Worm (Caenorhabditis elegans) whole organism, L2 larva: ENCODE data around the gene dcr-1.

ENCODE experiments used
- C34F6.9 ChIP-seq: fragments of 150-350 bp; optimal IDR thresholded peaks from 2 replicates; lab custom pipeline; 2014; ENCODE audit warnings: missing biosample characterization, missing genetic modification characterization
- F13H6.1 ChIP-seq: sonication (generic microtip); optimal IDR thresholded peaks from 2 replicates; lab custom pipeline; 2016; ENCODE audit warnings: missing genetic modification characterization, missing compliant biosample characterization
- R02D3.7 ChIP-seq: fragments of 150-350 bp; optimal IDR thresholded peaks from 2 replicates; lab custom pipeline; 2014; ENCODE audit warnings: missing biosample characterization, missing genetic modification characterization
- Y55F3AM.14 ChIP-seq: fragments of 200-800 bp; sonication (Bioruptor generic); optimal IDR thresholded peaks from 2 replicates; lab custom pipeline; 2018; ENCODE audit warnings: mild to moderate bottlenecking, missing genetic modification characterization, missing compliant biosample characterization
- aly-2 ChIP-seq: fragments of 150-350 bp; optimal IDR thresholded peaks from 2 replicates; lab custom pipeline; 2014; ENCODE audit warnings: missing biosample characterization, missing genetic modification characterization
- ama-1 ChIP-seq: fragments of 150-350 bp; optimal IDR thresholded peaks from 2 replicates; lab custom pipeline; 2018; ENCODE audit warnings: inconsistent platforms
- ceh-16 ChIP-seq: fragments of 150-350 bp; optimal IDR thresholded peaks from 2 replicates; lab custom pipeline; 2014; ENCODE audit warnings: missing biosample characterization, missing genetic modification characterization
- crh-2 ChIP-seq: sonication (generic microtip); optimal IDR thresholded peaks from 2 replicates; lab custom pipeline; 2017; ENCODE audit warnings: missing biosample characterization, missing genetic modification characterization
- dmd-4 ChIP-seq: sonication (generic microtip); optimal IDR thresholded peaks from 2 replicates; lab custom pipeline; 2017; ENCODE audit warnings: missing biosample characterization, missing genetic modification characterization
- egl-27 ChIP-seq: sonication (generic microtip); optimal IDR thresholded peaks from 3 replicates; lab custom pipeline; 2017; ENCODE audit warnings: missing biosample characterization, missing genetic modification reagents, missing genetic modification characterization
- elt-1 ChIP-seq: fragments of 150-350 bp; optimal IDR thresholded peaks from 2 replicates; lab custom pipeline; 2014; ENCODE audit warnings: missing biosample characterization, missing genetic modification characterization
- elt-3 ChIP-seq: sonication (generic microtip); optimal IDR thresholded peaks from 2 replicates; lab custom pipeline; 2017; ENCODE audit warnings: missing biosample characterization, missing genetic modification characterization
- fos-1 ChIP-seq: fragments of 150-350 bp; optimal IDR thresholded peaks from 2 replicates; lab custom pipeline; 2014; ENCODE audit warnings: missing biosample characterization, missing genetic modification characterization
- gmeb-1 ChIP-seq: fragments of 150-350 bp; optimal IDR thresholded peaks from 2 replicates; lab custom pipeline; 2014; ENCODE audit warnings: missing biosample characterization, missing genetic modification characterization
- lin-11 ChIP-seq: fragments of 150-350 bp; sonication (generic microtip); optimal IDR thresholded peaks from 2 replicates; lab custom pipeline; 2014; ENCODE audit warnings: missing biosample characterization, missing genetic modification characterization, inconsistent platforms, mixed read lengths
- lin-13 ChIP-seq: fragments of 150-350 bp; optimal IDR thresholded peaks from 2 replicates; lab custom pipeline; 2014; ENCODE audit warnings: missing biosample characterization, missing genetic modification reagents, missing genetic modification characterization
- lin-39 ChIP-seq: fragments of 150-350 bp; optimal IDR thresholded peaks from 2 replicates; lab custom pipeline; 2014; ENCODE audit warnings: missing biosample characterization, missing genetic modification reagents, missing genetic modification characterization
- lsy-2 ChIP-seq, 2 experiments: fragments of 150-350 bp in 1 of 2; sonication (generic microtip) in 1 of 2; optimal IDR thresholded peaks; 2 replicates each; lab custom pipeline; 2014 to 2017; ENCODE audit warnings: missing biosample characterization in 2 of 2, missing genetic modification characterization in 2 of 2
- mab-5 ChIP-seq: fragments of 150-350 bp; optimal IDR thresholded peaks from 2 replicates; lab custom pipeline; 2014; ENCODE audit warnings: missing biosample characterization, missing genetic modification characterization
- mbf-1 ChIP-seq: sonication (generic microtip); optimal IDR thresholded peaks from 2 replicates; lab custom pipeline; 2017; ENCODE audit warnings: missing biosample characterization, missing genetic modification characterization
- mdl-1 ChIP-seq, 2 experiments: fragments of 150-350 bp in 1 of 2; sonication (generic microtip) in 1 of 2; optimal IDR thresholded peaks; 2 replicates each; lab custom pipeline; 2017; ENCODE audit warnings: missing biosample characterization in 2 of 2, missing genetic modification characterization in 2 of 2
- nhr-12 ChIP-seq: fragments of 150-350 bp; optimal IDR thresholded peaks from 2 replicates; lab custom pipeline; 2014; ENCODE audit warnings: missing biosample characterization, missing genetic modification characterization
- nhr-129 ChIP-seq: fragments of 150-350 bp; optimal IDR thresholded peaks from 2 replicates; lab custom pipeline; 2014; ENCODE audit warnings: missing biosample characterization, missing genetic modification characterization
- nhr-21 ChIP-seq: fragments of 150-350 bp; optimal IDR thresholded peaks from 2 replicates; lab custom pipeline; 2014; ENCODE audit warnings: missing biosample characterization, missing genetic modification characterization
- nhr-237 ChIP-seq: fragments of 150-350 bp; optimal IDR thresholded peaks from 2 replicates; lab custom pipeline; 2014; ENCODE audit warnings: missing biosample characterization, missing genetic modification characterization
- nhr-25 ChIP-seq: fragments of 150-350 bp; sonication (generic microtip); optimal IDR thresholded peaks from 3 replicates; lab custom pipeline; 2014; ENCODE audit warnings: missing biosample characterization, missing genetic modification characterization
- nhr-6 ChIP-seq: fragments of 150-350 bp; optimal IDR thresholded peaks from 2 replicates; lab custom pipeline; 2014; ENCODE audit warnings: missing biosample characterization, missing genetic modification characterization
- peb-1 ChIP-seq: fragments of 150-350 bp; optimal IDR thresholded peaks from 2 replicates; lab custom pipeline; 2014; ENCODE audit warnings: missing biosample characterization, missing genetic modification characterization
- sem-4 ChIP-seq: fragments of 150-350 bp; optimal IDR thresholded peaks from 2 replicates; lab custom pipeline; 2014; ENCODE audit warnings: missing biosample characterization, missing genetic modification reagents, missing genetic modification characterization
- skn-1 ChIP-seq: sonication (generic microtip); optimal IDR thresholded peaks from 2 replicates; lab custom pipeline; 2017; ENCODE audit warnings: missing biosample characterization, missing genetic modification characterization
- sma-9 ChIP-seq, 2 experiments: fragments of 150-350 bp in 1 of 2; sonication (generic microtip) in 1 of 2; optimal IDR thresholded peaks; 2 replicates each; lab custom pipeline; 2014 to 2016; ENCODE audit warnings: missing genetic modification characterization in 2 of 2, mild to moderate bottlenecking in 1 of 2, missing biosample characterization in 1 of 2, missing compliant biosample characterization in 1 of 2, missing genetic modification reagents in 1 of 2, moderate library complexity in 1 of 2
- unc-39 ChIP-seq: fragments of 150-350 bp; optimal IDR thresholded peaks from 2 replicates; lab custom pipeline; 2014; ENCODE audit warnings: missing biosample characterization, missing genetic modification characterization
- unc-55 ChIP-seq: fragments of 150-350 bp; sonication (generic microtip); optimal IDR thresholded peaks from 3 replicates; lab custom pipeline; 2014; ENCODE audit warnings: missing biosample characterization, missing genetic modification reagents, missing genetic modification characterization
- unc-62 ChIP-seq: fragments of 150-350 bp; optimal IDR thresholded peaks from 2 replicates; lab custom pipeline; 2014; ENCODE audit warnings: missing biosample characterization, missing genetic modification reagents, missing genetic modification characterization
- ztf-1 ChIP-seq: fragments of 200-800 bp; sonication (Bioruptor generic); conservative IDR thresholded peaks from 2 replicates; pipeline ENCODE4 v1.3.6; 2022; ENCODE audit warnings: missing genetic modification characterization, missing compliant biosample characterization
- ztf-11 ChIP-seq: sonication (generic microtip); optimal IDR thresholded peaks from 2 replicates; lab custom pipeline; 2017; ENCODE audit warnings: missing biosample characterization, missing genetic modification characterization
- ztf-4 ChIP-seq: fragments of 150-350 bp; optimal IDR thresholded peaks from 2 replicates; lab custom pipeline; 2014; ENCODE audit warnings: missing biosample characterization, missing genetic modification characterization

Gene dcr-1

ce11 chrIII:8124323-8124722 lies 44.2 kb upstream of the dcr-1 start:
- TF ChIP-seq nhr-12 (tag; lab: Kevin White, UChicago) (no peak), ceh-16 (tag; lab: Kevin White, UChicago) (no peak), mdl-1 (tag; optimal IDR thresholded peaks at IDR 0.05; lab: Kevin White, UChicago) (peak in 1 of 2 experiments; percentile 46), elt-1 (no peak), nhr-237 (tag; lab: Kevin White, UChicago) (no peak), nhr-21 (peak; percentile 72), unc-55 (GFP tag; lab: Kevin White, UChicago) (peak; percentile 83), fos-1 (tag; lab: Kevin White, UChicago) (peak; percentile 86), C34F6.9 (tag; lab: Kevin White, UChicago) (peak; percentile 92), crh-2 (peak; percentile 90), nhr-129 (tag; lab: Kevin White, UChicago) (peak; percentile 68), nhr-6 (tag; lab: Kevin White, UChicago) (peak; percentile 50), lin-13 (GFP tag; lab: Kevin White, UChicago) (peak; percentile 82), mab-5 (tag; lab: Kevin White, UChicago) (peak; percentile 29), R02D3.7 (no peak), F13H6.1 (tag; lab: Kevin White, UChicago) (peak; percentile 80), sma-9 (GFP tag; optimal IDR thresholded peaks at IDR 0.05; lab: Kevin White, UChicago) (peak; percentile 87), sma-9 (tag; optimal IDR thresholded peaks at IDR 0.05; lab: Kevin White, UChicago) (no peak), nhr-25 (tag; lab: Kevin White, UChicago) (peak; percentile 88), gmeb-1 (tag; lab: Kevin White, UChicago) (peak; percentile 37), lsy-2 (tag; optimal IDR thresholded peaks at IDR 0.05; lab: Kevin White, UChicago) (peak; percentile 20 to 89), skn-1 (tag; lab: Kevin White, UChicago) (no peak), egl-27 (peak; percentile 34)

ce11 chrIII:8121923-8122322 lies 41.8 kb upstream of the dcr-1 start:
- no peak for TF ChIP-seq gmeb-1 (tag; lab: Kevin White, UChicago)
- peak in 1 of 2 experiments; percentile 55 for TF ChIP-seq lsy-2 (tag; optimal IDR thresholded peaks at IDR 0.05; lab: Kevin White, UChicago)
- TF ChIP-seq elt-3 (tag; lab: Kevin White, UChicago) = no peak
- no peak for TF ChIP-seq aly-2 (tag; lab: Kevin White, UChicago)
- TF ChIP-seq ztf-4 = no peak
- TF ChIP-seq ztf-11 (tag; lab: Kevin White, UChicago) = no peak
- no peak for TF ChIP-seq lin-13 (GFP tag; lab: Kevin White, UChicago)
- no peak for TF ChIP-seq ztf-1 (GFP tag; lab: Robert Waterston, UW)
- TF ChIP-seq egl-27 = no peak
- TF ChIP-seq lin-11 (tag; lab: Kevin White, UChicago) = peak; percentile 12
- no peak for TF ChIP-seq nhr-6 (tag; lab: Kevin White, UChicago)
- TF ChIP-seq nhr-21 = peak; percentile 63
- TF ChIP-seq ama-1 (lab: Kevin White, UChicago) = no peak
- no peak for TF ChIP-seq unc-39 (tag; lab: Kevin White, UChicago)
- TF ChIP-seq nhr-25 (tag; lab: Kevin White, UChicago) = no peak
- TF ChIP-seq peb-1 (tag; lab: Kevin White, UChicago) = no peak

- TF ChIP-seq ceh-16 (tag; lab: Kevin White, UChicago) (no peak), dmd-4 (tag; lab: Kevin White, UChicago) (no peak), sem-4 (tag; lab: Kevin White, UChicago) (no peak), nhr-25 (tag; lab: Kevin White, UChicago) (no peak), Y55F3AM.14 (no peak), C34F6.9 (tag; lab: Kevin White, UChicago) (no peak), R02D3.7 (no peak), unc-39 (tag; lab: Kevin White, UChicago) (no peak), unc-62 (GFP tag; lab: Kevin White, UChicago) (no peak), lin-13 (GFP tag; lab: Kevin White, UChicago) (no peak), lin-39 (tag; lab: Kevin White, UChicago) (no peak), nhr-12 (tag; lab: Kevin White, UChicago) (no peak), mbf-1 (tag; lab: Kevin White, UChicago) (no peak), mab-5 (tag; lab: Kevin White, UChicago) (no peak)
Measured at ce11 chrIII:8121132-8121531, 41.1 kb upstream of the dcr-1 start, which contains the start of gene gei-8. Gene gei-8 (minus strand): TSS chrIII:8121232.
